Worm (Caenorhabditis elegans) whole organism, early embryonic: ENCODE data around the gene srsx-19.

Experiments
- B0310.2 ChIP-seq: sonication (generic microtip); optimal IDR thresholded peaks from 2 replicates; lab custom pipeline; 2016; ENCODE audit warnings: mild to moderate bottlenecking, missing genetic modification characterization, missing compliant biosample characterization
- F13C5.2 ChIP-seq: sonication (generic microtip); optimal IDR thresholded peaks from 2 replicates; lab custom pipeline; 2017; ENCODE audit warnings: mild to moderate bottlenecking, missing genetic modification characterization, inconsistent platforms, missing compliant biosample characterization
- aly-1 ChIP-seq: sonication (generic microtip); optimal IDR thresholded peaks from 2 replicates; lab custom pipeline; 2016; ENCODE audit warnings: missing genetic modification characterization, missing compliant biosample characterization
- ama-1 ChIP-seq: fragments of 150-350 bp; optimal IDR thresholded peaks from 2 replicates; lab custom pipeline; 2014
- ceh-13 ChIP-seq: fragments of 200-800 bp; sonication (Bioruptor generic); optimal IDR thresholded peaks from 2 replicates; lab custom pipeline; 2018; ENCODE audit warnings: mild to moderate bottlenecking, missing genetic modification characterization, missing compliant biosample characterization
- ceh-36 ChIP-seq: sonication (generic microtip); optimal IDR thresholded peaks from 2 replicates; lab custom pipeline; 2016; ENCODE audit warnings: missing genetic modification characterization, inconsistent platforms, missing compliant biosample characterization
- ets-7 ChIP-seq: sonication (generic microtip); optimal IDR thresholded peaks from 2 replicates; lab custom pipeline; 2016; ENCODE audit warnings: missing genotype, missing genetic modification characterization, missing compliant biosample characterization
- flt-1 ChIP-seq: fragments of 200-800 bp; sonication (Bioruptor generic); IDR thresholded peaks from 2 replicates; pipeline ENCODE4 v1.3.6; 2022; ENCODE audit warnings: missing genetic modification characterization, missing compliant biosample characterization
- hmbx-1 ChIP-seq: sonication (generic microtip); optimal IDR thresholded peaks from 2 replicates; lab custom pipeline; 2016; ENCODE audit warnings: mild to moderate bottlenecking, missing genetic modification characterization, missing compliant biosample characterization
- hmg-4 ChIP-seq: fragments of 200-800 bp; sonication (Bioruptor generic); optimal IDR thresholded peaks from 2 replicates; lab custom pipeline; 2018; ENCODE audit warnings: mild to moderate bottlenecking, missing genetic modification characterization, missing compliant biosample characterization
- hnd-1 ChIP-seq: sonication (generic microtip); optimal IDR thresholded peaks from 2 replicates; lab custom pipeline; 2016; ENCODE audit warnings: missing genetic modification characterization, missing compliant biosample characterization
- pes-1 ChIP-seq: fragments of 200-800 bp; sonication (Bioruptor generic); IDR thresholded peaks from 2 replicates; pipeline ENCODE4 v1.3.6; 2022; ENCODE audit warnings: missing genetic modification reagents, missing genetic modification characterization, missing compliant biosample characterization
- scrt-1 ChIP-seq: fragments of 200-800 bp; sonication (Bioruptor generic); IDR thresholded peaks from 2 replicates; pipeline ENCODE4 v1.3.6; 2022; ENCODE audit warnings: missing genetic modification characterization, missing compliant biosample characterization
- sea-1 ChIP-seq: fragments of 200-800 bp; sonication (Bioruptor generic); conservative IDR thresholded peaks from 2 replicates; pipeline ENCODE4 v1.3.6; 2022; ENCODE audit warnings: missing genetic modification characterization, missing compliant biosample characterization
- tbx-11 ChIP-seq: fragments of 200-800 bp; sonication (Bioruptor generic); IDR thresholded peaks from 2 replicates; pipeline ENCODE4 v1.3.6; 2022; ENCODE audit warnings: missing genetic modification characterization, missing compliant biosample characterization
- tbx-37 ChIP-seq: fragments of 200-800 bp; sonication (Bioruptor generic); conservative IDR thresholded peaks from 2 replicates; pipeline ENCODE4 v1.3.6; 2022; ENCODE audit warnings: missing genetic modification reagents, missing genetic modification characterization, missing compliant biosample characterization
- tra-4 ChIP-seq: sonication (generic microtip); optimal IDR thresholded peaks from 2 replicates; lab custom pipeline; 2017; ENCODE audit warnings: missing genetic modification characterization, missing compliant biosample characterization

srsx-19 gene

DNA sequence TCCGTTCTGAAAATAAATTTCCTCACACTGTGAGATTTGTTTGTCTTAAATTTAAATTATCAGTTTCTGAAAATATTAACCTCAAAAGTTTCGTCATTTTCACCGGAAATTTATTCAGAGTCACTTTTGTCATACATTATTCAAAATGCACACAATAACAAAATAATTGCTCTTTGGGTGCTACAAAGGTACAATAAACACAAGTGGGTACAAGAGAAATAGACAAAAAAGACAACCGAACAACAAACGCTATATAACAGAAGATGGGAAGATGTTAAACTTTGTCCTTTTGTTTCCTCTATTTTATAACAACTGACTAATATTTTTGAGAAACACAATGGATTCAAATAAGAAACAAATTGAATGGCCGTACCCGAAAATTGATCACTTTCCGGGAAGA lies 17.9 kb upstream of the srsx-19 start:
- TF ChIP-seq flt-1 (GFP tag; lab: Robert Waterston, UW), result no peak
- TF ChIP-seq pes-1 (GFP tag; lab: Robert Waterston, UW), result no peak
- TF ChIP-seq hmbx-1, result no peak
- TF ChIP-seq ets-7, result no peak
- no peak for TF ChIP-seq sea-1
- no peak for TF ChIP-seq tbx-37 (GFP tag; lab: Robert Waterston, UW)
- no peak for TF ChIP-seq aly-1
- TF ChIP-seq ceh-13 (GFP tag; lab: Kevin White, UChicago), result no peak
- TF ChIP-seq ama-1, result no peak
- no peak for TF ChIP-seq ceh-36 (tag; lab: Kevin White, UChicago)
- no peak for TF ChIP-seq scrt-1 (GFP tag; lab: Robert Waterston, UW)

- TF ChIP-seq hmbx-1 (no peak), ets-7 (no peak)
Measured at ce11 chrV:13872895-13873294, 14.6 kb upstream of the srsx-19 start, which contains the start of gene cpt-5. Gene cpt-5, plus strand, starts transcription at chrV:13873195.

DNA sequence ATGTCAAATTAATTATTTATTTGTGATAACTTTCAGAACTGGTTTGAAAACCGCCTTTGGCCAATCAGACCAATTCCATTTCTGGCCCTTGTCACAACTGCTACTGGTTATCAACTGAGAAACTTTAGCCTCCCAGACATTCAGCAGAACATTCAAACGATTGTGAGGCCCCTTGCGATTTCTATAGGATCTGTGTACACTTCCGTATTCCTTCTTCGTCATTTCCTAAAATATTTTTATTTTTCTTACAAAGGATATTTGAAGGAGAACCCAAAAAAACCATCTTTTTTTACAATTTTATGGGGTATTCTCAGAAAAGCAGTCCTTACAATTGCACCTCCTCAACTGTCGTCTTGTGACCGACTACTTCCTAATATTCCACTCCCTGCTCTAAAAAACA lies 14.1 kb upstream of the srsx-19 start:
- TF ChIP-seq hnd-1 (tag; lab: Kevin White, UChicago) (no peak), hmbx-1 (no peak), sea-1 (no peak), ceh-13 (GFP tag; lab: Kevin White, UChicago) (no peak)

- TF ChIP-seq pes-1 (GFP tag; lab: Robert Waterston, UW) (no peak), ets-7 (no peak), tbx-11 (GFP tag; lab: Robert Waterston, UW) (no peak), hnd-1 (tag; lab: Kevin White, UChicago) (no peak), flt-1 (GFP tag; lab: Robert Waterston, UW) (no peak), sea-1 (no peak), F13C5.2 (tag; lab: Kevin White, UChicago) (no peak), ceh-36 (tag; lab: Kevin White, UChicago) (no peak), B0310.2 (tag; lab: Kevin White, UChicago) (no peak), ceh-13 (GFP tag; lab: Kevin White, UChicago) (no peak), tbx-37 (GFP tag; lab: Robert Waterston, UW) (no peak), tra-4 (no peak), hmg-4 (GFP tag; lab: Kevin White, UChicago) (no peak), ama-1 (no peak), scrt-1 (GFP tag; lab: Robert Waterston, UW) (no peak), aly-1 (no peak), hmbx-1 (no peak)
Measured at ce11 chrV:13876529-13876928, 10.9 kb upstream of the srsx-19 start, which contains the start of gene T22G5.1. Gene T22G5.1, plus strand, starts transcription at chrV:13876829.

DNA sequence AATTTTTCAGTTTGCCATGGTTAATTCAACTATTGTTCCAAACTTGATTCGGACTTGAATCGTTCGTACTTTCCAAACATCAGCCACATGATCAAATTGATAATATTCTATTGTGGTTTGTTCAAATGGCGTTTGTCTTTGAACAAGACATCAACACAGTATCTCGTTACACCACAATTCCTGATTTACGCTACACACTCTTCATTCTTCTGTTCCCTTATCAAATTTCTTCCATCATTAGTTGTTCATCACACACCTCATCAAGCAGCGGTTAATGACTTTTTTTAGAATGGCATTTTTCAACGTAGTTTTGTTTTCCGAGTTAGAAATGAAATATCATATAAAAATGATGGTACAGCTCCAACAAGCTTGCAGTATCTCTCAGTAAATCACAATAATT lies 9.2 kb upstream of the srsx-19 start:
- no peak for TF ChIP-seq ama-1

DNA sequence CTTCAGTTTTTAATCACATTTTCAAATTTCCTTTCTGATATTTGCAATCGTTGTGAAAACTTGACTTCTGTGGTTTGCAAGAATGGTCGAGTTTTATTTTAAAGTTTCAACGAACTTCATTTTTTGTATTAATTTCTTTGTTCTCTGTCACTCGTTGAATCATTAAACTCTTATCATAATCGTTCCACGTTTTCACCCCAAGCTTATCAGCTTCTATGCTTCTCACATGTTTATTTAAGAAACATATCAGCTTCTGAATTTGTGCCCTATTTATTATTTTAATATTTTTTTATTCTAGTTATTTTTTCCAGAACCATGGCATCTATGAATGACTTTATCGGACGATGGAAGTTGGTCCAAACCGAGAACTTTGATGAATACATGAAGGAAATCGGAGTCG lies 8.2 kb upstream of the srsx-19 start, which contains the start of gene lbp-7:
Gene lbp-7 (plus strand): TSS at position 312 of the 400 bp plus-strand sequence.
- TF ChIP-seq hmg-4 (GFP tag; lab: Kevin White, UChicago), result no peak
- TF ChIP-seq B0310.2 (tag; lab: Kevin White, UChicago), result no peak
- TF ChIP-seq aly-1, result no peak
- no peak for TF ChIP-seq tbx-37 (GFP tag; lab: Robert Waterston, UW)
- TF ChIP-seq ceh-36 (tag; lab: Kevin White, UChicago), result no peak

DNA sequence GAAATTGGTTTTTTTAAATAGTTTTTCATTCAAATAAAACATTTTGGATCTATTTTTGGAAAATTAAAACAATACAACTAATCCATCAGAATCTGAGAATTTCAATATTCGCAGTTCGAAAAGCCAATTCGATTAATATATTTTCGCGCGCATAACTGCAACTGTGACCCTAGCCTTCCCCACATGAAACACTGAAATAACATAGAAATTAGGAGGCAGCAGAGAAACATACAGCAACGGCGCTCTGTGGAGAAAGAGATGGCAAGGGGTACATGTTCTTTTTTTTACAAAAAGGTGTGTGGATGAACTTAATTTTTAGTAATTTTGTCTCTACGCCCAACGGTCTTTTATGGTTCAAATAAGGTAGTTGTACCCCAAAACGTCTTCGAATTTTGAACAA lies 7.3 kb upstream of the srsx-19 start:
- TF ChIP-seq hmbx-1, result no peak
- no peak for TF ChIP-seq aly-1
- TF ChIP-seq pes-1 (GFP tag; lab: Robert Waterston, UW), result no peak
- no peak for TF ChIP-seq ets-7

- TF ChIP-seq tbx-11 (GFP tag; lab: Robert Waterston, UW) (no peak), pes-1 (GFP tag; lab: Robert Waterston, UW) (no peak), F13C5.2 (tag; lab: Kevin White, UChicago) (no peak), ceh-36 (tag; lab: Kevin White, UChicago) (no peak), B0310.2 (tag; lab: Kevin White, UChicago) (no peak), ets-7 (no peak), hnd-1 (tag; lab: Kevin White, UChicago) (no peak), tra-4 (no peak), sea-1 (no peak), aly-1 (no peak), tbx-37 (GFP tag; lab: Robert Waterston, UW) (no peak), hmbx-1 (no peak), scrt-1 (GFP tag; lab: Robert Waterston, UW) (no peak), ama-1 (no peak)
Measured at ce11 chrV:13880607-13881006, 6.9 kb upstream of the srsx-19 start, which contains the start of gene T22G5.3. Gene T22G5.3, plus strand, starts transcription at chrV:13880907.

DNA sequence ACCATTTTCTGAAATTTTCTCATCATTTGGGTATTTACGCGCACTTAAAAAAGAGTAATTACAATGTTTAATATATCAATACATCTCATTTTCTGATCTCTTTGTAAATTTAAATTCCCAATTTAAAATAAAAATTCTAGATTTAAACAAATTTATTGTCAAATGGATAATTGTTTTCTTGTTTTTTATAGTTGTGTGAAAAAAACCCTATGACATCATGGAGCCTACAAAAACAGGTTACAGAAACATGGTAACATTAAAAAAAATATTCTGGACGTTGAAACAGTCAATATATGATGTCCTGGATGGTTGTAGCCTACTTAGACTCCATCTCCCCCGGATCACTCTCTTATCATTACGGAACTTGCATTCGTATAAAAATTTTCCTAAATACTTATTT lies 2.1 kb downstream of the srsx-19 start, which contains the start of gene spp-12:
Gene spp-12 (plus strand): TSS at position 301 of the 400 bp plus-strand sequence.
- no peak for TF ChIP-seq sea-1
- no peak for TF ChIP-seq flt-1 (GFP tag; lab: Robert Waterston, UW)
- no peak for TF ChIP-seq pes-1 (GFP tag; lab: Robert Waterston, UW)
- no peak for TF ChIP-seq hmbx-1
- no peak for TF ChIP-seq ceh-13 (GFP tag; lab: Kevin White, UChicago)
- TF ChIP-seq ceh-36 (tag; lab: Kevin White, UChicago), result no peak
